Worm (Caenorhabditis elegans) whole organism, young adult: Measurements from ENCODE around the gene T22B7.3.

Experiments
- C17E4.6 ChIP-seq: fragments of 200-800 bp; sonication (Bioruptor generic); IDR thresholded peaks from 2 replicates; pipeline ENCODE4 v1.3.6; 2022; ENCODE audit warnings: missing genetic modification reagents, missing genetic modification characterization, missing compliant biosample characterization
- F10E7.11 ChIP-seq: sonication (generic microtip); optimal IDR thresholded peaks from 2 replicates; lab custom pipeline; 2017; ENCODE audit warnings: mild to moderate bottlenecking, missing genetic modification characterization, moderate library complexity, missing compliant biosample characterization
- F23B12.7 ChIP-seq: sonication (generic microtip); optimal IDR thresholded peaks from 2 replicates; lab custom pipeline; 2017; ENCODE audit warnings: missing genetic modification characterization, mild to moderate bottlenecking, missing compliant biosample characterization, antibody characterized with exemption, moderate library complexity; ENCODE audit not compliant: insufficient read depth
- F52B5.7 ChIP-seq: sonication (generic microtip); optimal IDR thresholded peaks from 2 replicates; lab custom pipeline; 2016; ENCODE audit warnings: mild to moderate bottlenecking, missing genetic modification characterization, missing compliant biosample characterization
- F57A8.1 ChIP-seq: fragments of 200-800 bp; sonication (Bioruptor generic); optimal IDR thresholded peaks from 2 replicates; lab custom pipeline; 2018; ENCODE audit warnings: mild to moderate bottlenecking, missing genetic modification characterization, moderate library complexity, missing compliant biosample characterization
- K11D2.4 ChIP-seq: fragments of 200-800 bp; sonication (Bioruptor generic); IDR thresholded peaks from 2 replicates; pipeline ENCODE4 v1.3.6; 2022; ENCODE audit warnings: missing genetic modification reagents, missing genetic modification characterization, missing compliant biosample characterization
- K12H6.12 ChIP-seq: fragments of 200-800 bp; sonication (Bioruptor generic); optimal IDR thresholded peaks from 2 replicates; lab custom pipeline; 2018; ENCODE audit warnings: mild to moderate bottlenecking, missing genetic modification characterization, missing compliant biosample characterization
- T07F8.4 ChIP-seq: sonication (generic microtip); optimal IDR thresholded peaks from 2 replicates; lab custom pipeline; 2016; ENCODE audit warnings: mild to moderate bottlenecking, missing genetic modification characterization, moderate library complexity, missing compliant biosample characterization
- Y53G8AR.9 ChIP-seq: fragments of 200-800 bp; sonication (Bioruptor generic); conservative IDR thresholded peaks from 2 replicates; pipeline ENCODE4 v1.3.6; 2022; ENCODE audit warnings: missing genetic modification reagents, missing genetic modification characterization, missing compliant biosample characterization
- ZK185.1 ChIP-seq: sonication (generic microtip); optimal IDR thresholded peaks from 2 replicates; lab custom pipeline; 2016; ENCODE audit warnings: mild to moderate bottlenecking, missing genetic modification characterization, missing compliant biosample characterization; ENCODE audit not compliant: poor library complexity, severe bottlenecking
- ama-1 ChIP-seq, 3 experiments: fragments of 150-350 bp in 1 of 3; sonication (generic microtip) in 2 of 3; optimal IDR thresholded peaks; 2 replicates each; lab custom pipeline; 2014 to 2018; ENCODE audit warnings: missing biosample characterization in 2 of 3, missing genetic modification characterization in 2 of 3, missing genetic modification reagents in 2 of 3
- atf-7 ChIP-seq: sonication (generic microtip); optimal IDR thresholded peaks from 2 replicates; lab custom pipeline; 2017; ENCODE audit warnings: mild to moderate bottlenecking, missing genetic modification characterization, missing compliant biosample characterization
- bed-2 ChIP-seq: fragments of 200-800 bp; sonication (Bioruptor generic); IDR thresholded peaks from 2 replicates; pipeline ENCODE4 v1.3.6; 2022; ENCODE audit warnings: missing genetic modification reagents, missing genetic modification characterization, missing compliant biosample characterization
- ccch-3 ChIP-seq: fragments of 200-800 bp; sonication (Bioruptor generic); optimal IDR thresholded peaks from 2 replicates; lab custom pipeline; 2018; ENCODE audit warnings: mild to moderate bottlenecking, missing genetic modification characterization, missing compliant biosample characterization
- cebp-2 ChIP-seq: fragments of 200-800 bp; sonication (Bioruptor generic); IDR thresholded peaks from 2 replicates; pipeline ENCODE4 v1.3.6; 2022; ENCODE audit warnings: missing genetic modification characterization, missing compliant biosample characterization
- ceh-40 ChIP-seq: fragments of 200-800 bp; sonication (Bioruptor generic); IDR thresholded peaks from 2 replicates; pipeline ENCODE4 v1.3.6; 2022; ENCODE audit warnings: missing genetic modification characterization, missing compliant biosample characterization
- ceh-58 ChIP-seq: fragments of 200-800 bp; sonication (Bioruptor generic); IDR thresholded peaks from 2 replicates; pipeline ENCODE4 v1.3.6; 2022; ENCODE audit warnings: missing genetic modification characterization, missing compliant biosample characterization
- ceh-79 ChIP-seq: sonication (generic microtip); optimal IDR thresholded peaks from 2 replicates; lab custom pipeline; 2017; ENCODE audit warnings: mild to moderate bottlenecking, missing genetic modification characterization, missing compliant biosample characterization
- egl-44 ChIP-seq: fragments of 200-800 bp; sonication (Bioruptor generic); IDR thresholded peaks from 2 replicates; pipeline ENCODE4 v1.3.6; 2022; ENCODE audit warnings: missing genetic modification reagents, missing genetic modification characterization, missing compliant biosample characterization
- egrh-3 ChIP-seq: fragments of 200-800 bp; sonication (Bioruptor generic); IDR thresholded peaks from 2 replicates; pipeline ENCODE4 v1.3.6; 2022; ENCODE audit warnings: missing genetic modification reagents, missing genetic modification characterization, missing compliant biosample characterization
- ets-4 ChIP-seq: fragments of 200-800 bp; sonication (Bioruptor generic); optimal IDR thresholded peaks from 2 replicates; lab custom pipeline; 2018; ENCODE audit warnings: mild to moderate bottlenecking, missing genetic modification characterization, missing compliant biosample characterization
- gei-17 ChIP-seq: fragments of 200-800 bp; sonication (Bioruptor generic); optimal IDR thresholded peaks from 2 replicates; lab custom pipeline; 2018; ENCODE audit warnings: mild to moderate bottlenecking, missing genetic modification characterization, missing compliant biosample characterization
- hlh-12 ChIP-seq: sonication (generic microtip); optimal IDR thresholded peaks from 2 replicates; lab custom pipeline; 2016; ENCODE audit warnings: missing genetic modification characterization, missing compliant biosample characterization
- hmg-1.2 ChIP-seq: fragments of 200-800 bp; sonication (Bioruptor generic); IDR thresholded peaks from 2 replicates; pipeline ENCODE4 v1.3.6; 2022; ENCODE audit warnings: missing genetic modification reagents, missing genetic modification characterization, missing compliant biosample characterization
- let-607 ChIP-seq, 2 experiments: fragments of 200-800 bp in 1 of 2; sonication (Bioruptor generic) in 1 of 2; sonication (generic microtip) in 1 of 2; optimal IDR thresholded peaks; 2 replicates each; lab custom pipeline; 2016 to 2018; ENCODE audit warnings: mild to moderate bottlenecking in 2 of 2, missing compliant biosample characterization in 2 of 2, missing genetic modification characterization in 2 of 2, moderate library complexity in 2 of 2, missing genotype in 1 of 2
- lin-26 ChIP-seq: fragments of 200-800 bp; sonication (Bioruptor generic); IDR thresholded peaks from 2 replicates; pipeline ENCODE4 v1.3.6; 2022; ENCODE audit warnings: missing genetic modification reagents, missing genetic modification characterization, missing compliant biosample characterization
- lin-40 ChIP-seq: sonication (generic microtip); optimal IDR thresholded peaks from 2 replicates; lab custom pipeline; 2016; ENCODE audit warnings: missing genetic modification characterization, mild to moderate bottlenecking, missing compliant biosample characterization, missing genotype, missing genetic modification reagents
- lsy-27 ChIP-seq: sonication (generic microtip); optimal IDR thresholded peaks from 2 replicates; lab custom pipeline; 2017; ENCODE audit warnings: missing genetic modification characterization, mild to moderate bottlenecking, missing compliant biosample characterization, antibody characterized with exemption, missing genotype, borderline replicate concordance; ENCODE audit not compliant: insufficient read depth
- madf-10 ChIP-seq: sonication (generic microtip); optimal IDR thresholded peaks from 2 replicates; lab custom pipeline; 2016; ENCODE audit warnings: mild to moderate bottlenecking, missing genetic modification characterization, missing compliant biosample characterization
- madf-6 ChIP-seq: fragments of 200-800 bp; sonication (Bioruptor generic); IDR thresholded peaks from 2 replicates; pipeline ENCODE4 v1.3.6; 2022; ENCODE audit warnings: missing genetic modification reagents, missing genetic modification characterization, missing compliant biosample characterization
- madf-8 ChIP-seq: fragments of 200-800 bp; sonication (Bioruptor generic); conservative IDR thresholded peaks from 2 replicates; pipeline ENCODE4 v1.3.6; 2022; ENCODE audit warnings: missing genetic modification reagents, missing genetic modification characterization, missing compliant biosample characterization
- mes-4 ChIP-seq: sonication (generic microtip); optimal IDR thresholded peaks from 2 replicates; lab custom pipeline; 2016; ENCODE audit warnings: missing genotype, missing genetic modification characterization, missing compliant biosample characterization
- nfya-2 ChIP-seq: fragments of 200-800 bp; sonication (Bioruptor generic); IDR thresholded peaks from 2 replicates; pipeline ENCODE4 v1.3.6; 2022; ENCODE audit warnings: missing genetic modification reagents, missing genetic modification characterization, missing compliant biosample characterization
- nhr-80 ChIP-seq: sonication (generic microtip); optimal IDR thresholded peaks from 2 replicates; lab custom pipeline; 2016; ENCODE audit warnings: missing genetic modification characterization, missing compliant biosample characterization
- pbrm-1 ChIP-seq: fragments of 200-800 bp; sonication (Bioruptor generic); IDR thresholded peaks from 2 replicates; pipeline ENCODE4 v1.3.6; 2022; ENCODE audit warnings: missing genetic modification reagents, missing genetic modification characterization, missing compliant biosample characterization
- repo-1 ChIP-seq: sonication (generic microtip); optimal IDR thresholded peaks from 2 replicates; lab custom pipeline; 2017; ENCODE audit warnings: mild to moderate bottlenecking, missing genetic modification characterization, missing compliant biosample characterization
- rpc-1 ChIP-seq, 2 experiments: fragments of 150-350 bp in 1 of 2; sonication (generic microtip) in 1 of 2; optimal IDR thresholded peaks; 2 replicates each; lab custom pipeline; 2014 to 2018; ENCODE audit warnings: missing biosample characterization in 1 of 2, missing genetic modification characterization in 1 of 2, missing genetic modification reagents in 1 of 2, missing genotype in 1 of 2
- sea-2 ChIP-seq: fragments of 200-800 bp; sonication (Bioruptor generic); IDR thresholded peaks from 2 replicates; pipeline ENCODE4 v1.3.6; 2022; ENCODE audit warnings: missing genetic modification characterization, missing compliant biosample characterization
- snpc-3.4 ChIP-seq: sonication (generic microtip); optimal IDR thresholded peaks from 2 replicates; lab custom pipeline; 2017; ENCODE audit warnings: missing genetic modification characterization, mild to moderate bottlenecking, missing compliant biosample characterization, antibody characterized with exemption, moderate library complexity, missing genotype, missing genetic modification reagents
- snpc-4 ChIP-seq, 5 experiments: fragments of 150-350 bp in 1 of 5; sonication (generic microtip) in 4 of 5; optimal IDR thresholded peaks; 2 replicates each; lab custom pipeline; 2014 to 2018; ENCODE audit warnings: missing genetic modification characterization in 5 of 5, missing biosample characterization in 3 of 5, antibody characterized with exemption in 2 of 5, mild to moderate bottlenecking in 2 of 5, missing compliant biosample characterization in 2 of 5, missing genotype in 2 of 5, moderate library complexity in 2 of 5, missing genetic modification reagents in 1 of 5
- tbp1 ChIP-seq: fragments of 200-800 bp; sonication (Bioruptor generic); optimal IDR thresholded peaks from 2 replicates; lab custom pipeline; 2018; ENCODE audit warnings: mild to moderate bottlenecking, missing genetic modification characterization, missing compliant biosample characterization
- tbx-9 ChIP-seq: sonication (generic microtip); optimal IDR thresholded peaks from 2 replicates; lab custom pipeline; 2016; ENCODE audit warnings: borderline replicate concordance, missing genetic modification characterization, inconsistent platforms, missing compliant biosample characterization
- tlf-1 ChIP-seq: fragments of 200-800 bp; sonication (Bioruptor generic); optimal IDR thresholded peaks from 2 replicates; lab custom pipeline; 2018; ENCODE audit warnings: mild to moderate bottlenecking, missing genetic modification characterization, missing compliant biosample characterization
- unc-130 ChIP-seq: sonication (generic microtip); optimal IDR thresholded peaks from 2 replicates; lab custom pipeline; 2016; ENCODE audit warnings: missing genetic modification reagents, missing genetic modification characterization, missing compliant biosample characterization
- ztf-18 ChIP-seq: sonication (generic microtip); optimal IDR thresholded peaks from 2 replicates; lab custom pipeline; 2016; ENCODE audit warnings: missing genotype, mild to moderate bottlenecking, missing genetic modification characterization, missing compliant biosample characterization
- ztf-22 ChIP-seq: fragments of 200-800 bp; sonication (Bioruptor generic); optimal IDR thresholded peaks from 2 replicates; lab custom pipeline; 2018; ENCODE audit warnings: mild to moderate bottlenecking, missing genetic modification characterization, moderate library complexity, missing compliant biosample characterization
- ztf-28 ChIP-seq: fragments of 200-800 bp; sonication (Bioruptor generic); IDR thresholded peaks from 2 replicates; pipeline ENCODE4 v1.3.6; 2022; ENCODE audit warnings: missing genetic modification reagents, missing genetic modification characterization, missing compliant biosample characterization
- ztf-6 ChIP-seq: fragments of 200-800 bp; sonication (Bioruptor generic); IDR thresholded peaks from 2 replicates; pipeline ENCODE4 v1.3.6; 2022; ENCODE audit warnings: missing genetic modification reagents, missing genetic modification characterization, missing compliant biosample characterization

Gene T22B7.3

DNA sequence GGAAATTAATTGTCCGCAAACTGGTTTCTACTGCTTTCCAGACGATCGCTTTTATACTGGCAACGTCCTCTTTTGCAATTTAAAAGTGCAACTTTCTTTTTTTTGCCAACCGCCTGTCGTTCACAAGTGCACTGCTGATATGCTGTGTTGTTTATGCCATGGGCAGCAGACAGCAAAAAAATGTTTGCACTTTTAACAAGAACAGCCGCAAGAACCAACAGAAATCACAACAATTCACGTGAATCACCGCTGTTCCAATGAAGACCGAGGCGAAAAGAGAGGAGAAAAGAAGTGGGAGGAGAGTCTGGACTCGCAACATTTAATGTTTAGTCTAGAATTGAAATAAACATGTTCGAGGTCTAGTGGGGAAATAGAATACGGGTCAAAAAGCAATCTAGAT lies 6.6 kb downstream of the T22B7.3 start, which contains the start of gene T22B7.7 (continued):
- no peak for TF ChIP-seq repo-1 (tag; lab: Kevin White, UChicago)
- no peak for TF ChIP-seq unc-130 (GFP tag; lab: Kevin White, UChicago)
- TF ChIP-seq F52B5.7 (tag; lab: Kevin White, UChicago) = no peak
- no peak for TF ChIP-seq ceh-40 (GFP tag; lab: Robert Waterston, UW)
- no peak for TF ChIP-seq lsy-27
- TF ChIP-seq madf-6 (GFP tag; lab: Robert Waterston, UW) = no peak
- no peak for TF ChIP-seq ceh-58 (GFP tag; lab: Robert Waterston, UW)
- no peak for TF ChIP-seq bed-2 (GFP tag; lab: Robert Waterston, UW)
- 0 out of 2 replicates have a peak, but pooled peaks have one; percentile 30 for TF ChIP-seq egl-44 (GFP tag; lab: Robert Waterston, UW)
- no peak for TF ChIP-seq Y53G8AR.9 (GFP tag; lab: Robert Waterston, UW)
- no peak for TF ChIP-seq ama-1 (optimal IDR thresholded peaks at IDR 0.05; lab: Kevin White, UChicago)
- no peak for TF ChIP-seq ama-1 (GFP tag; optimal IDR thresholded peaks at IDR 0.05; lab: Kevin White, UChicago)
- TF ChIP-seq ZK185.1 = no peak
- TF ChIP-seq snpc-3.4 (tag; lab: Kevin White, UChicago) = no peak
- no peak for TF ChIP-seq ztf-18 (tag; lab: Kevin White, UChicago)
- no peak for TF ChIP-seq mes-4 (tag; lab: Kevin White, UChicago)
- TF ChIP-seq madf-10 (tag; lab: Kevin White, UChicago) = no peak
- TF ChIP-seq let-607 (tag; optimal IDR thresholded peaks at IDR 0.05; lab: Kevin White, UChicago) = no peak
- TF ChIP-seq nfya-2 (GFP tag; lab: Robert Waterston, UW) = no peak
- TF ChIP-seq ets-4 (GFP tag; lab: Kevin White, UChicago) = no peak
- TF ChIP-seq K11D2.4 = peak; percentile 47; the same call in 1 of the 2 replicates
- no peak for TF ChIP-seq tbx-9 (tag; lab: Kevin White, UChicago)
- TF ChIP-seq gei-17 (GFP tag; lab: Kevin White, UChicago) = peak; percentile 6
- no peak for TF ChIP-seq atf-7 (tag; lab: Kevin White, UChicago)
- no peak for TF ChIP-seq sea-2 (GFP tag; lab: Robert Waterston, UW)
- TF ChIP-seq F23B12.7 (tag; lab: Kevin White, UChicago) = no peak
- TF ChIP-seq snpc-4 (GFP tag; optimal IDR thresholded peaks at IDR 0.05; lab: Kevin White, UChicago) = no peak
- TF ChIP-seq snpc-4 (tag; optimal IDR thresholded peaks at IDR 0.05; lab: Kevin White, UChicago) = no peak
- TF ChIP-seq egrh-3 (GFP tag; lab: Robert Waterston, UW) = no peak
- no peak for TF ChIP-seq ztf-28
- no peak for TF ChIP-seq pbrm-1 (GFP tag; lab: Robert Waterston, UW)
- no peak for TF ChIP-seq tlf-1 (GFP tag; lab: Kevin White, UChicago)
- TF ChIP-seq K12H6.12 = peak; percentile 53
- no peak for TF ChIP-seq lin-26
- no peak for TF ChIP-seq T07F8.4 (tag; lab: Kevin White, UChicago)
- TF ChIP-seq madf-8 (GFP tag; lab: Robert Waterston, UW) = no peak
- TF ChIP-seq nhr-80 (tag; lab: Kevin White, UChicago) = peak; percentile 63
- TF ChIP-seq ztf-22 = no peak
- TF ChIP-seq rpc-1 (optimal IDR thresholded peaks at IDR 0.05; lab: Kevin White, UChicago) = no peak
- TF ChIP-seq rpc-1 (tag; optimal IDR thresholded peaks at IDR 0.05; lab: Kevin White, UChicago) = no peak
- TF ChIP-seq tbp1 (GFP tag; lab: Kevin White, UChicago) = no peak
- no peak for TF ChIP-seq hmg-1.2 (GFP tag; lab: Robert Waterston, UW)
- no peak for TF ChIP-seq C17E4.6 (GFP tag; lab: Robert Waterston, UW)
- TF ChIP-seq hlh-12 = no peak
- peak; percentile 63 for TF ChIP-seq lin-40
- TF ChIP-seq ztf-6 (GFP tag; lab: Robert Waterston, UW) = no peak
- TF ChIP-seq cebp-2 = no peak
- no peak for TF ChIP-seq ccch-3
- no peak for TF ChIP-seq ceh-79 (tag; lab: Kevin White, UChicago)
- TF ChIP-seq F10E7.11 (tag; lab: Kevin White, UChicago) = no peak
- no peak for TF ChIP-seq F57A8.1 (GFP tag; lab: Kevin White, UChicago)
